Fruit fly (Drosophila melanogaster): ENCODE measurements around the gene CG31975.

dm6 chr2L:131466-132270 lies 9.1 kb downstream of the CG31975 start, which contains the start of gene Gs1:
- peak; percentile 35 for TF ChIP-seq EcR (GFP tag; optimal IDR thresholded peaks at IDR 0.05)
- TF ChIP-seq CG13204 (GFP tag; optimal IDR thresholded peaks at IDR 0.05) = peak; percentile 44

All from whole organism, pupa.